Worm (Caenorhabditis elegans) whole organism, L3 larva: ENCODE results near the gene F41H10.1.

Source experiments
- ceh-82 ChIP-seq: fragments of 150-350 bp; optimal IDR thresholded peaks from 2 replicates; lab custom pipeline; 2014; ENCODE audit warnings: missing biosample characterization, missing genetic modification characterization
- egl-27 ChIP-seq: sonication (generic microtip); optimal IDR thresholded peaks from 4 replicates; lab custom pipeline; 2017; ENCODE audit warnings: missing biosample characterization, missing genetic modification reagents, missing genetic modification characterization
- elt-3 ChIP-seq, 3 experiments: fragments of 150-350 bp in 1 of 3; sonication (generic microtip) in 2 of 3; optimal IDR thresholded peaks; 2 replicates in 2 of 3; 4 replicates in 1 of 3; lab custom pipeline; 2014 to 2017; ENCODE audit warnings: missing biosample characterization in 3 of 3, missing genetic modification characterization in 3 of 3
- lin-39 ChIP-seq: fragments of 150-350 bp; optimal IDR thresholded peaks from 2 replicates; lab custom pipeline; 2018; ENCODE audit warnings: missing biosample characterization, missing genetic modification reagents, missing genetic modification characterization
- nhr-11 ChIP-seq: fragments of 150-350 bp; optimal IDR thresholded peaks from 2 replicates; lab custom pipeline; 2014; ENCODE audit warnings: missing biosample characterization, missing genetic modification characterization
- nhr-12 ChIP-seq: fragments of 150-350 bp; optimal IDR thresholded peaks from 2 replicates; lab custom pipeline; 2014; ENCODE audit warnings: missing biosample characterization, missing genetic modification characterization
- nhr-237 ChIP-seq: fragments of 150-350 bp; optimal IDR thresholded peaks from 2 replicates; lab custom pipeline; 2014; ENCODE audit warnings: missing biosample characterization, missing genetic modification characterization
- skn-1 ChIP-seq: fragments of 150-350 bp; optimal IDR thresholded peaks from 2 replicates; lab custom pipeline; 2014; ENCODE audit warnings: missing biosample characterization, missing genetic modification characterization
- tbx-2 ChIP-seq: sonication (generic microtip); optimal IDR thresholded peaks from 2 replicates; lab custom pipeline; 2016; ENCODE audit warnings: mild to moderate bottlenecking, missing genetic modification characterization, missing compliant biosample characterization
- unc-62 ChIP-seq: fragments of 150-350 bp; sonication (generic microtip); optimal IDR thresholded peaks from 4 replicates; lab custom pipeline; 2014; ENCODE audit warnings: missing biosample characterization, missing genetic modification reagents, missing genetic modification characterization

DNA sequence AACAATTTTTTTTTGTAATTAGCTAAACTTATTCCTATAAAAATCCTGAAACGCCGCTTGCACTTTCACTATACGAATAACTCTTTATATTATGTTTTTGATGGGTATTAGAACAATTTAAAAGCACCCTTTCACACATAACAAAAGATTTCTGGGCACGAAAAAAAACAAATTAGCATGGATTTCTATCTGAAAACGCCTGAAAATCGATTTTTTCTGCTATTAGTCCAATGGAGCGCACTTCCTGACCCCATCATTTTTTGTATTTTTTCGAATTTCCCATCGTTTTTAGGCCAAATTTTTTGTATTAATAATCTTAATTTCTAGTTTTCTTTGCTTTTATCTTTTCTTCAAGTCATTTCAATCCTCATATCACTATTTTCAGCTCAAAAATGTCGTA, 13.3 kb upstream of the F41H10.1 start, which contains the start of gene F41H10.3:
- TF ChIP-seq elt-3 (tag; optimal IDR thresholded peaks at IDR 0.05; lab: Kevin White, UChicago) (no peak), skn-1 (tag; lab: Kevin White, UChicago) (no peak), nhr-237 (tag; lab: Kevin White, UChicago) (no peak), unc-62 (no peak), ceh-82 (tag; lab: Kevin White, UChicago) (no peak), lin-39 (no peak), tbx-2 (tag; lab: Kevin White, UChicago) (no peak), egl-27 (tag; lab: Kevin White, UChicago) (no peak), nhr-12 (tag; lab: Kevin White, UChicago) (no peak), nhr-11 (tag; lab: Kevin White, UChicago) (no peak)
